Worm (Caenorhabditis elegans): Measurements from ENCODE around the gene F18E3.12.

F18E3.12 gene

ce11 chrV:7464696-7465095 is 49.9 kb downstream of the F18E3.12 start, which contains the start of gene srh-89:
Gene srh-89 (minus strand): TSS chrV:7464796.
- TF ChIP-seq ztf-1 (GFP tag; conservative IDR thresholded peaks at IDR 0.05) (no peak), aly-2 (tag; optimal IDR thresholded peaks at IDR 0.05) (no peak), lsy-2 (tag; optimal IDR thresholded peaks at IDR 0.05) (no peak), unc-55 (GFP tag; optimal IDR thresholded peaks at IDR 0.05) (no peak)
